Fruit fly (Drosophila melanogaster): ENCODE measurements around the gene CG33169.

CG33169 gene

dm6 chr3L:22878723-22879343, 15.2 kb downstream of the CG33169 start, which contains the start of the genes Chro and Ssl1 (continued):
- TF ChIP-seq CG17328 (GFP tag; IDR thresholded peaks at IDR 0.05) (peak; percentile 100), CG4360 (GFP tag; IDR thresholded peaks at IDR 0.05) (peak; percentile 96), sob (GFP tag; IDR thresholded peaks at IDR 0.05) (peak; percentile 100), CG12299 (tag; optimal IDR thresholded peaks at IDR 0.05) (peak; percentile 99), CG15479 (GFP tag; optimal IDR thresholded peaks at IDR 0.05) (peak; percentile 92), jumu (GFP tag; optimal IDR thresholded peaks at IDR 0.05) (peak; percentile 100), Hr78 (GFP tag; optimal IDR thresholded peaks at IDR 0.05) (peak in 1 of 2 experiments; percentile 96), hbn (GFP tag; IDR thresholded peaks at IDR 0.05; ENCODE audit: partially characterized antibody) (no peak), Mad (GFP tag; optimal IDR thresholded peaks at IDR 0.05) (peak; percentile 100), jing (GFP tag; optimal IDR thresholded peaks at IDR 0.05) (peak; percentile 100), CG2202 (tag; optimal IDR thresholded peaks at IDR 0.05) (peak; percentile 100), seq (GFP tag; IDR thresholded peaks at IDR 0.05) (peak; percentile 100), PHDP (tag; optimal IDR thresholded peaks at IDR 0.05) (peak; percentile 100), CG43689 (GFP tag; IDR thresholded peaks at IDR 0.05) (peak; percentile 99), en (GFP tag; optimal IDR thresholded peaks at IDR 0.05) (peak; percentile 100), Meics (GFP tag; optimal IDR thresholded peaks at IDR 0.05) (peak; percentile 100), CG2199 (GFP tag; IDR thresholded peaks at IDR 0.05) (peak; percentile 100), lola (GFP tag; optimal IDR thresholded peaks at IDR 0.05) (peak in 1 of 3 experiments; percentile 100), CG1832 (GFP tag; optimal IDR thresholded peaks at IDR 0.05) (peak; percentile 31), CG17385 (GFP tag; optimal IDR thresholded peaks at IDR 0.05) (peak; percentile 99), CG11247 (GFP tag; IDR thresholded peaks at IDR 0.05) (peak; percentile 100), wek (GFP tag; optimal IDR thresholded peaks at IDR 0.05) (peak; percentile 97), h (optimal IDR thresholded peaks at IDR 0.05) (no peak), CG15011 (GFP tag; optimal IDR thresholded peaks at IDR 0.05) (peak; percentile 100), sima (GFP tag; optimal IDR thresholded peaks at IDR 0.05) (peak; percentile 100), sc (optimal IDR thresholded peaks at IDR 0.05) (no peak), sc (GFP tag; optimal IDR thresholded peaks at IDR 0.05) (peak; percentile 100), Dref (GFP tag; IDR thresholded peaks at IDR 0.05) (peak; percentile 55), trh (GFP tag; optimal IDR thresholded peaks at IDR 0.05) (peak; percentile 99), lbe (GFP tag; optimal IDR thresholded peaks at IDR 0.05) (peak; percentile 99), CG17829 (tag; optimal IDR thresholded peaks at IDR 0.05) (peak; percentile 100), CG2712 (tag; optimal IDR thresholded peaks at IDR 0.05) (peak; percentile 100), z (GFP tag; IDR thresholded peaks at IDR 0.05) (peak; percentile 89), CG10565 (GFP tag; optimal IDR thresholded peaks at IDR 0.05) (peak; percentile 100), CG4730 (GFP tag; IDR thresholded peaks at IDR 0.05) (peak; percentile 100), Nf-YC (tag; optimal IDR thresholded peaks at IDR 0.05) (peak; percentile 100), danr (GFP tag; IDR thresholded peaks at IDR 0.05) (peak; percentile 100), CG2889 (GFP tag; IDR thresholded peaks at IDR 0.05) (peak; percentile 100), CG13424 (tag; optimal IDR thresholded peaks at IDR 0.05) (peak; percentile 100), dimm (GFP tag; IDR thresholded peaks at IDR 0.05) (peak; percentile 99), CG8281 (tag; optimal IDR thresholded peaks at IDR 0.05) (peak; percentile 96), Sox100B (GFP tag; optimal IDR thresholded peaks at IDR 0.05) (peak; percentile 100), CG13624 (GFP tag; optimal IDR thresholded peaks at IDR 0.05) (peak; percentile 100), CG10462 (GFP tag; optimal IDR thresholded peaks at IDR 0.05) (peak; percentile 100), Usf (GFP tag; optimal IDR thresholded peaks at IDR 0.05) (peak; percentile 100), hkb (optimal IDR thresholded peaks at IDR 0.05) (peak; percentile 99), hkb (GFP tag; IDR thresholded peaks at IDR 0.05) (peak; percentile 100), CG11723 (GFP tag; optimal IDR thresholded peaks at IDR 0.05) (peak; percentile 100), chn (GFP tag; optimal IDR thresholded peaks at IDR 0.05) (peak; percentile 100), CG9932 (GFP tag; IDR thresholded peaks at IDR 0.05) (peak; percentile 100), toy (GFP tag; IDR thresholded peaks at IDR 0.05) (peak; percentile 99)
